Worm (Caenorhabditis elegans) whole organism, L3 larva: ENCODE results near the gene pqn-70.

Experiments used
- R02D3.7 ChIP-seq: fragments of 150-350 bp; optimal IDR thresholded peaks from 2 replicates; lab custom pipeline; 2014; ENCODE audit warnings: missing biosample characterization, missing genetic modification characterization
- ZK546.5 ChIP-seq: sonication (generic microtip); optimal IDR thresholded peaks from 2 replicates; lab custom pipeline; 2017; ENCODE audit warnings: missing biosample characterization, missing genetic modification characterization
- aly-2 ChIP-seq: fragments of 150-350 bp; optimal IDR thresholded peaks from 2 replicates; lab custom pipeline; 2014; ENCODE audit warnings: missing biosample characterization, missing genetic modification characterization
- ama-1 ChIP-seq: fragments of 150-350 bp; optimal IDR thresholded peaks from 2 replicates; lab custom pipeline; 2018
- ceh-28 ChIP-seq: fragments of 150-350 bp; optimal IDR thresholded peaks from 2 replicates; lab custom pipeline; 2014; ENCODE audit warnings: missing biosample characterization, missing genetic modification reagents, missing genetic modification characterization
- ceh-82 ChIP-seq: fragments of 150-350 bp; optimal IDR thresholded peaks from 2 replicates; lab custom pipeline; 2014; ENCODE audit warnings: missing biosample characterization, missing genetic modification characterization
- ceh-9 ChIP-seq: sonication (generic microtip); optimal IDR thresholded peaks from 2 replicates; lab custom pipeline; 2018; ENCODE audit warnings: missing biosample characterization, missing genetic modification characterization
- daf-12 ChIP-seq: fragments of 150-350 bp; optimal IDR thresholded peaks from 2 replicates; lab custom pipeline; 2014; ENCODE audit warnings: missing biosample characterization, missing genetic modification reagents, missing genetic modification characterization
- egl-27 ChIP-seq: sonication (generic microtip); optimal IDR thresholded peaks from 4 replicates; lab custom pipeline; 2017; ENCODE audit warnings: missing biosample characterization, missing genetic modification reagents, missing genetic modification characterization
- egl-5 ChIP-seq: fragments of 150-350 bp; optimal IDR thresholded peaks from 2 replicates; lab custom pipeline; 2017; ENCODE audit warnings: missing biosample characterization, missing genetic modification reagents, missing genetic modification characterization, inconsistent platforms
- elt-1 ChIP-seq: fragments of 150-350 bp; optimal IDR thresholded peaks from 2 replicates; lab custom pipeline; 2014; ENCODE audit warnings: missing biosample characterization, missing genetic modification characterization
- elt-2 ChIP-seq: sonication (generic microtip); optimal IDR thresholded peaks from 2 replicates; lab custom pipeline; 2016; ENCODE audit warnings: missing genetic modification reagents, mild to moderate bottlenecking, missing genetic modification characterization, missing compliant biosample characterization
- eor-1 ChIP-seq, 2 experiments: fragments of 150-350 bp; optimal IDR thresholded peaks; 2 replicates each; lab custom pipeline; 2014 to 2018; ENCODE audit warnings: missing biosample characterization in 2 of 2, missing genetic modification characterization in 2 of 2
- fkh-10 ChIP-seq: sonication (generic microtip); optimal IDR thresholded peaks from 2 replicates; lab custom pipeline; 2017; ENCODE audit warnings: missing biosample characterization, missing genetic modification reagents, missing genetic modification characterization
- fos-1 ChIP-seq: fragments of 150-350 bp; optimal IDR thresholded peaks from 2 replicates; lab custom pipeline; 2014; ENCODE audit warnings: missing biosample characterization, missing genetic modification characterization
- hmg-11 ChIP-seq: sonication (generic microtip); optimal IDR thresholded peaks from 2 replicates; lab custom pipeline; 2016; ENCODE audit warnings: missing genetic modification characterization, missing compliant biosample characterization
- jun-1 ChIP-seq: fragments of 150-350 bp; optimal IDR thresholded peaks from 2 replicates; lab custom pipeline; 2014; ENCODE audit warnings: missing biosample characterization, missing genetic modification reagents, missing genetic modification characterization
- lin-15B ChIP-seq: fragments of 150-350 bp; optimal IDR thresholded peaks from 2 replicates; lab custom pipeline; 2014; ENCODE audit warnings: missing biosample characterization, missing genetic modification characterization
- lsy-12 ChIP-seq: sonication (generic microtip); optimal IDR thresholded peaks from 2 replicates; lab custom pipeline; 2016; ENCODE audit warnings: mild to moderate bottlenecking, missing genetic modification characterization, missing compliant biosample characterization
- mdl-1 ChIP-seq: fragments of 150-350 bp; optimal IDR thresholded peaks from 2 replicates; lab custom pipeline; 2014; ENCODE audit warnings: missing biosample characterization, missing genetic modification characterization
- mml-1 ChIP-seq: fragments of 150-350 bp; sonication (generic microtip); optimal IDR thresholded peaks from 3 replicates; lab custom pipeline; 2014; ENCODE audit warnings: missing biosample characterization, missing genetic modification characterization
- nfya-1 ChIP-seq: sonication (generic microtip); optimal IDR thresholded peaks from 2 replicates; lab custom pipeline; 2017; ENCODE audit warnings: missing genetic modification characterization, mild to moderate bottlenecking, missing compliant biosample characterization, antibody characterized with exemption, moderate library complexity; ENCODE audit not compliant: insufficient read depth
- nhr-11 ChIP-seq: fragments of 150-350 bp; optimal IDR thresholded peaks from 2 replicates; lab custom pipeline; 2014; ENCODE audit warnings: missing biosample characterization, missing genetic modification characterization
- nhr-12 ChIP-seq: fragments of 150-350 bp; optimal IDR thresholded peaks from 2 replicates; lab custom pipeline; 2014; ENCODE audit warnings: missing biosample characterization, missing genetic modification characterization
- nhr-23 ChIP-seq: fragments of 150-350 bp; optimal IDR thresholded peaks from 2 replicates; lab custom pipeline; 2014; ENCODE audit warnings: missing biosample characterization, missing genetic modification reagents, missing genetic modification characterization
- nhr-237 ChIP-seq: fragments of 150-350 bp; optimal IDR thresholded peaks from 2 replicates; lab custom pipeline; 2014; ENCODE audit warnings: missing biosample characterization, missing genetic modification characterization
- nhr-28 ChIP-seq: fragments of 150-350 bp; optimal IDR thresholded peaks from 2 replicates; lab custom pipeline; 2014; ENCODE audit warnings: missing biosample characterization, missing genetic modification characterization
- nhr-67 ChIP-seq: fragments of 150-350 bp; optimal IDR thresholded peaks from 2 replicates; lab custom pipeline; 2014; ENCODE audit warnings: missing biosample characterization, missing genetic modification characterization
- nhr-76 ChIP-seq: fragments of 150-350 bp; sonication (generic microtip); optimal IDR thresholded peaks from 5 replicates; lab custom pipeline; 2014; ENCODE audit warnings: missing biosample characterization, missing genetic modification characterization
- nhr-77 ChIP-seq: fragments of 150-350 bp; optimal IDR thresholded peaks from 2 replicates; lab custom pipeline; 2014; ENCODE audit warnings: missing biosample characterization, missing genetic modification characterization
- pha-4 ChIP-seq: fragments of 150-350 bp; optimal IDR thresholded peaks from 2 replicates; lab custom pipeline; 2014; ENCODE audit warnings: missing biosample characterization, missing genetic modification reagents, missing genetic modification characterization
- pqm-1 ChIP-seq: fragments of 150-350 bp; optimal IDR thresholded peaks from 2 replicates; lab custom pipeline; 2017; ENCODE audit warnings: missing biosample characterization, missing genetic modification characterization, inconsistent platforms
- sea-2 ChIP-seq: fragments of 150-350 bp; sonication (generic microtip); optimal IDR thresholded peaks from 4 replicates; lab custom pipeline; 2014; ENCODE audit warnings: missing biosample characterization, missing genetic modification reagents, missing genetic modification characterization
- skn-1 ChIP-seq: fragments of 150-350 bp; optimal IDR thresholded peaks from 2 replicates; lab custom pipeline; 2014; ENCODE audit warnings: missing biosample characterization, missing genetic modification characterization
- snpc-4 ChIP-seq: fragments of 150-350 bp; optimal IDR thresholded peaks from 2 replicates; lab custom pipeline; 2014; ENCODE audit warnings: missing biosample characterization, missing genetic modification characterization
- tbx-2 ChIP-seq: sonication (generic microtip); optimal IDR thresholded peaks from 2 replicates; lab custom pipeline; 2016; ENCODE audit warnings: mild to moderate bottlenecking, missing genetic modification characterization, missing compliant biosample characterization
- unc-62 ChIP-seq: fragments of 150-350 bp; sonication (generic microtip); optimal IDR thresholded peaks from 4 replicates; lab custom pipeline; 2014; ENCODE audit warnings: missing biosample characterization, missing genetic modification reagents, missing genetic modification characterization
- zag-1 ChIP-seq: fragments of 150-350 bp; optimal IDR thresholded peaks from 2 replicates; lab custom pipeline; 2014; ENCODE audit warnings: missing biosample characterization, missing genetic modification characterization
- ztf-4 ChIP-seq: fragments of 150-350 bp; optimal IDR thresholded peaks from 2 replicates; lab custom pipeline; 2014; ENCODE audit warnings: missing biosample characterization, missing genetic modification characterization

The pqn-70 gene

DNA sequence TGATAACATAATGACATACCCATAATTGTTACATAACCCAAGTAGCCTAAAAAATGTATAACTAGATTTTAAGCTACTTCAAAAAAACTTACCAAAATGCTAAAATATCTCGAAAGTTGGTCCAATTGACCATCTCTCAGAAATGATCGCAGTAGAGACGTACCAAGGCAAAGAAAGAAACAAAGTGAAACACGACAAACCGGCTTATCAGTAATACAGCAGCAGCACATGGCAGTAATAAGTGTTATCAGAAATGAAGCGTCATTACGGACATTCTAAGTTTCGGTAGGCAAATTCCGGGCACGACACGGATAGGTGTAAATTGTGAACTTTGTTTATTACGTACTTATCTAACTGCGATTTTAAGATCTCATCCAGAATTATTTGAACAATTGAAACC, 37.0 kb upstream of the pqn-70 start, which contains the start of gene cln-3.1:
TSS of gene cln-3.1 (minus strand) at position 171 of the 400 bp plus-strand sequence.
- TF ChIP-seq mdl-1 (no peak), nhr-237 (tag; lab: Kevin White, UChicago) (no peak), pqm-1 (peak; percentile 28), lsy-12 (tag; lab: Kevin White, UChicago) (no peak), elt-2 (tag; lab: Kevin White, UChicago) (peak; percentile 64), zag-1 (no peak), hmg-11 (no peak), eor-1 (tag; optimal IDR thresholded peaks at IDR 0.05; lab: Kevin White, UChicago) (no peak), nhr-28 (no peak)

DNA sequence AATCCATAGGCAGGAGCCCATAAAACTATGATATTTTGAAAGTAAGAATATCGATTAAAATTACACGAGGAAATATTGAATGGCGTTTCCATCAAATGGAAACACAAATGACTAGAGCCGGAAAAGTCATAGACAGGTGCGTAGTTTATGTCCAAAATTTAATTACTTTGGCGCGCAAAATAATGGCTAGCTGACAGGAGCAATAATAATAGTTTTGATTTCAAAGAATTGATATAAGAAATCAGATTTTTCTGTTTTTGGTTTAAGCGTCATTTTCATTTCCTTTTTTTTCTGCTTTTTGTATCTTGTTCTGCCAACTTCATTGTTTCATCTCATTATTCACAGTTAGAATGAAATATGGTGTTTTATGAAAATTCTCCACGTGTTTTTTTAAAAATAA, 34.5 kb upstream of the pqn-70 start, which contains the start of gene F07B10.4:
TSS of gene F07B10.4 (minus strand) at position 101 of the 400 bp plus-strand sequence.
- TF ChIP-seq ceh-28 (no peak), elt-1 (tag; lab: Kevin White, UChicago) (no peak), nhr-237 (tag; lab: Kevin White, UChicago) (no peak), snpc-4 (tag; lab: Kevin White, UChicago) (no peak), mml-1 (tag; lab: Kevin White, UChicago) (no peak), fos-1 (tag; lab: Kevin White, UChicago) (no peak), ceh-9 (no peak), pha-4 (tag; lab: Kevin White, UChicago) (no peak)

DNA sequence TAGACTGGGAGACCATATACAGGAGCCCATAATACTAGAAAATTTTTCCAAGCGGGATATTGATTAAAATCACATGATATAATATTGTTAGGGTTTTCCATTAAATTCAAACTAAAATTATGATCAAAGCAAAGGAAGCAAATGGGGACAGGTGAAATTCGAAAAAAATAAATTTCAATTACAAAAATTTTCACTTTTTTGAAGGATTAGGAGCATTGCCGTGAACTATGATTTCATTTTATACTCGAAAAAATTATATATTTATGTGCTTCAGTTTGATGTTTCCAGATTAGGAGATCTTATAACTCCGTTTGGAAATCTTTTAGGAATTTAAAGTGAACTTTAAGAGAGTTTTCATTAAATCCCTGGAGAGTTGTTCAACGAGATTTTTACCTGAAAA, 32.1 kb upstream of the pqn-70 start, which contains the start of gene F07B10.7:
TSS of gene F07B10.7 (minus strand) at position 101 of the 400 bp plus-strand sequence.
- TF ChIP-seq ZK546.5 (tag; lab: Kevin White, UChicago) (no peak), mdl-1 (no peak), egl-5 (tag; lab: Kevin White, UChicago) (no peak)

DNA sequence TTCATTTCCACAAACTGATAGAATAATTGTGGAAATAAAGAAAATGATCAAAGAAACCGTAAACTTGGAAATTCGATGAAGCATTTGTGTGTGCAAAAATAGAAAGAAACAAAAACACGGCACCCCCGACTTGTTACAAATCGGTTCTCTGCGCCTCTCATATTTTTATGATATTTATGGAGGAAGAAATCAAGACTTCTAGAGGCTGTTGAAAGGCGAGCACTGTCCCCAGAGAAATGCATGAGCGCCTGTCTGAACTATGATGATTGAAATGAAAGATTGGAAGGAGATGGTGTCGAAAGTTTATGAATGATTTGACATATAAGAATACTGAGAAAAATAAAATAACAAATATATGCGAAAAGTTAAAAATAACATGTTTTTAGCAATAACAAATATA, 30.4 kb upstream of the pqn-70 start, which contains the start of gene lgc-36:
TSS of gene lgc-36 (minus strand) at position 101 of the 400 bp plus-strand sequence.
- TF ChIP-seq fkh-10 (GFP tag; lab: Kevin White, UChicago): no peak
- TF ChIP-seq nhr-12 (tag; lab: Kevin White, UChicago): no peak
- TF ChIP-seq nhr-77 (tag; lab: Kevin White, UChicago): no peak
- no peak for TF ChIP-seq ztf-4 (tag; lab: Kevin White, UChicago)
- no peak for TF ChIP-seq elt-2 (tag; lab: Kevin White, UChicago)
- TF ChIP-seq ama-1 (lab: Kevin White, UChicago): no peak
- TF ChIP-seq jun-1: no peak
- TF ChIP-seq eor-1 (tag; optimal IDR thresholded peaks at IDR 0.05; lab: Kevin White, UChicago): no peak
- TF ChIP-seq lin-15B (tag; lab: Kevin White, UChicago): no peak
- no peak for TF ChIP-seq skn-1 (tag; lab: Kevin White, UChicago)
- TF ChIP-seq egl-5 (tag; lab: Kevin White, UChicago): no peak
- TF ChIP-seq R02D3.7 (tag; lab: Kevin White, UChicago): no peak
- TF ChIP-seq unc-62 (GFP tag; lab: Kevin White, UChicago): no peak

DNA sequence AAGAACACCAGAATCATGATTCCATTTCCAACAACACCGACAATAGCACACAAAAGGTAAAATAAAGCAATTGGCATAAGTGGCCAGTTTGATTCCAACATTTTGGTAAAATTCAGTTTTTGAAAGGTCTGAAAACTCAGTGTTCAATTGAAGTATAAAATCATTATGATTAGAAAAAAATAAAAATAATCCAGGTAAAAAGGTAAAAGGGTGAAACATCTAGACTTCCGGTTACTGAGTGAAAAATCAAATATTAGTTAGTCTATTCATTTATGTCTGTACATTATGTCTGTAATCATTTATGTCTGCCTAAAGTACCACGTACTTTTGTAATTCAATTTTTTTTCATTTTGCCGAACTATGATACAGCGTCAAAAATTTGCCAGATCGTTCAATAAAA, 26.5 kb upstream of the pqn-70 start, which contains the start of gene srsx-31:
TSS of gene srsx-31 (minus strand) at position 101 of the 400 bp plus-strand sequence.
- TF ChIP-seq sea-2 (GFP tag; lab: Kevin White, UChicago) (no peak), nhr-67 (tag; lab: Kevin White, UChicago) (no peak), daf-12 (tag; lab: Kevin White, UChicago) (no peak), nfya-1 (no peak), jun-1 (no peak), nhr-23 (no peak), lsy-12 (tag; lab: Kevin White, UChicago) (no peak), nhr-237 (tag; lab: Kevin White, UChicago) (no peak), nhr-76 (tag; lab: Kevin White, UChicago) (no peak)

DNA sequence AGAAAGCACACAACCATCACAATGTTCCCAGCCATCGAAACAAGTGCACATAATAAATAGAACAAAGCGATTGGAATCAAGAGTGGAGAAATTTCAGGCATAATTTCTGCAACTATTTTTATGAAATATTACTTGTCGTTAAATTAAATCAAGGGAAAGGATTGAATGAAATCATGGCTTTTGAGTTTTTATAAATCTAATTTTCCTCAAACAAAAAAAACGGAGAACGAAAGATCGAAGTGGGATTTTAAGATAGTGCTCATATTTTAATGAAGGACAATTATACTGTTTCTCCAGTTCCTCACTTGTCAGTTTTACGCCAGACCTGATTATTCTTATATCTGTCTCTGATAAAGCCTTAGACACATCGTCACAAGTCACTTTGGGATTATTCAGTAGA, 23.9 kb upstream of the pqn-70 start, which contains the start of gene srsx-33:
TSS of gene srsx-33 (minus strand) at position 101 of the 400 bp plus-strand sequence.
- TF ChIP-seq sea-2 (GFP tag; lab: Kevin White, UChicago) (no peak), pqm-1 (no peak), eor-1 (tag; optimal IDR thresholded peaks at IDR 0.05; lab: Kevin White, UChicago) (no peak), nhr-237 (tag; lab: Kevin White, UChicago) (no peak), elt-1 (tag; lab: Kevin White, UChicago) (no peak), nhr-11 (tag; lab: Kevin White, UChicago) (no peak), ztf-4 (tag; lab: Kevin White, UChicago) (no peak), egl-27 (no peak), nhr-12 (tag; lab: Kevin White, UChicago) (no peak), tbx-2 (no peak), mml-1 (tag; lab: Kevin White, UChicago) (no peak), snpc-4 (tag; lab: Kevin White, UChicago) (no peak), ceh-82 (tag; lab: Kevin White, UChicago) (no peak), lsy-12 (tag; lab: Kevin White, UChicago) (no peak), aly-2 (tag; lab: Kevin White, UChicago) (no peak), hmg-11 (no peak), daf-12 (tag; lab: Kevin White, UChicago) (no peak)
